Worm (Caenorhabditis elegans) whole organism, L3 larva: ENCODE results near the gene F46B3.8.

ENCODE experiments used
- ZK546.5 ChIP-seq: sonication (generic microtip); optimal IDR thresholded peaks from 2 replicates; lab custom pipeline; 2017; ENCODE audit warnings: missing biosample characterization, missing genetic modification characterization
- ceh-16 ChIP-seq: sonication (generic microtip); optimal IDR thresholded peaks from 2 replicates; lab custom pipeline; 2017; ENCODE audit warnings: missing biosample characterization, missing genetic modification characterization
- ceh-82 ChIP-seq: fragments of 150-350 bp; optimal IDR thresholded peaks from 2 replicates; lab custom pipeline; 2014; ENCODE audit warnings: missing biosample characterization, missing genetic modification characterization
- daf-12 ChIP-seq: fragments of 150-350 bp; optimal IDR thresholded peaks from 2 replicates; lab custom pipeline; 2014; ENCODE audit warnings: missing biosample characterization, missing genetic modification reagents, missing genetic modification characterization
- elt-1 ChIP-seq: fragments of 150-350 bp; optimal IDR thresholded peaks from 2 replicates; lab custom pipeline; 2014; ENCODE audit warnings: missing biosample characterization, missing genetic modification characterization
- elt-3 ChIP-seq, 3 experiments: fragments of 150-350 bp in 1 of 3; sonication (generic microtip) in 2 of 3; optimal IDR thresholded peaks; 2 replicates in 2 of 3; 4 replicates in 1 of 3; lab custom pipeline; 2014 to 2017; ENCODE audit warnings: missing biosample characterization in 3 of 3, missing genetic modification characterization in 3 of 3
- fkh-10 ChIP-seq: sonication (generic microtip); optimal IDR thresholded peaks from 2 replicates; lab custom pipeline; 2017; ENCODE audit warnings: missing biosample characterization, missing genetic modification reagents, missing genetic modification characterization
- jun-1 ChIP-seq: fragments of 150-350 bp; optimal IDR thresholded peaks from 2 replicates; lab custom pipeline; 2014; ENCODE audit warnings: missing biosample characterization, missing genetic modification reagents, missing genetic modification characterization
- lin-15B ChIP-seq: fragments of 150-350 bp; optimal IDR thresholded peaks from 2 replicates; lab custom pipeline; 2014; ENCODE audit warnings: missing biosample characterization, missing genetic modification characterization
- mdl-1 ChIP-seq: fragments of 150-350 bp; optimal IDR thresholded peaks from 2 replicates; lab custom pipeline; 2014; ENCODE audit warnings: missing biosample characterization, missing genetic modification characterization
- nhr-12 ChIP-seq: fragments of 150-350 bp; optimal IDR thresholded peaks from 2 replicates; lab custom pipeline; 2014; ENCODE audit warnings: missing biosample characterization, missing genetic modification characterization
- pha-4 ChIP-seq: fragments of 150-350 bp; optimal IDR thresholded peaks from 2 replicates; lab custom pipeline; 2014; ENCODE audit warnings: missing biosample characterization, missing genetic modification reagents, missing genetic modification characterization
- skn-1 ChIP-seq: fragments of 150-350 bp; optimal IDR thresholded peaks from 2 replicates; lab custom pipeline; 2014; ENCODE audit warnings: missing biosample characterization, missing genetic modification characterization

ce11 chrV:20595653-20596052 lies 27.3 kb downstream of the F46B3.8 start, which contains the start of gene F26F2.11:
- TF ChIP-seq ceh-16 (tag; lab: Kevin White, UChicago) (no peak), ceh-82 (tag; lab: Kevin White, UChicago) (no peak), elt-3 (tag; optimal IDR thresholded peaks at IDR 0.05; lab: Kevin White, UChicago) (no peak), elt-1 (tag; lab: Kevin White, UChicago) (no peak), daf-12 (no peak), mdl-1 (tag; lab: Kevin White, UChicago) (no peak), nhr-12 (no peak), fkh-10 (GFP tag; lab: Kevin White, UChicago) (no peak), jun-1 (tag; lab: Kevin White, UChicago) (no peak), skn-1 (no peak), ZK546.5 (tag; lab: Kevin White, UChicago) (no peak), lin-15B (tag; lab: Kevin White, UChicago) (no peak), pha-4 (tag; lab: Kevin White, UChicago) (no peak)
